Worm (Caenorhabditis elegans) whole organism, L1 larva: ENCODE results near the gene F56F10.2.

ENCODE experiments used
- C16A3.4 ChIP-seq: fragments of 150-350 bp; optimal IDR thresholded peaks from 2 replicates; lab custom pipeline; 2014; ENCODE audit warnings: missing biosample characterization, missing genetic modification characterization
- C34B4.2 ChIP-seq: sonication (generic microtip); optimal IDR thresholded peaks from 2 replicates; lab custom pipeline; 2017; ENCODE audit warnings: mild to moderate bottlenecking, missing genetic modification characterization, missing compliant biosample characterization
- Y116A8C.19 ChIP-seq: sonication (generic microtip); optimal IDR thresholded peaks from 2 replicates; lab custom pipeline; 2016; ENCODE audit warnings: missing compliant biosample characterization, missing genetic modification characterization, borderline replicate concordance
- ama-1 ChIP-seq: fragments of 150-350 bp; optimal IDR thresholded peaks from 2 replicates; lab custom pipeline; 2014
- ceh-63 ChIP-seq: fragments of 200-800 bp; sonication (Bioruptor generic); optimal IDR thresholded peaks from 2 replicates; lab custom pipeline; 2018; ENCODE audit warnings: mild to moderate bottlenecking, missing genetic modification characterization, missing compliant biosample characterization
- ceh-88 ChIP-seq: fragments of 200-800 bp; sonication (Bioruptor generic); IDR thresholded peaks from 2 replicates; pipeline ENCODE4 v1.3.6; 2022; ENCODE audit warnings: missing genetic modification characterization, missing compliant biosample characterization
- ceh-90 ChIP-seq: sonication (generic microtip); optimal IDR thresholded peaks from 2 replicates; lab custom pipeline; 2016; ENCODE audit warnings: missing genetic modification characterization, missing compliant biosample characterization
- efl-1 ChIP-seq, 4 experiments: fragments of 150-350 bp; optimal IDR thresholded peaks in 3 of 4; peaks in 1 of 4; 1 replicate in 1 of 4; 2 replicates in 3 of 4; lab custom pipeline; 2014; ENCODE audit warnings: missing biosample characterization in 2 of 4, missing genetic modification characterization in 2 of 4, missing genetic modification reagents in 2 of 4
- elt-2 ChIP-seq: sonication (generic microtip); optimal IDR thresholded peaks from 2 replicates; lab custom pipeline; 2016; ENCODE audit warnings: missing genetic modification characterization, mild to moderate bottlenecking, inconsistent platforms, missing compliant biosample characterization, missing genetic modification reagents
- elt-3 ChIP-seq, 6 experiments: fragments of 150-350 bp in 1 of 6; sonication (generic microtip); optimal IDR thresholded peaks; 2 replicates each; lab custom pipeline; 2017 to 2018; ENCODE audit warnings: missing biosample characterization in 6 of 6, missing genetic modification characterization in 6 of 6, inconsistent platforms in 1 of 6
- ets-5 ChIP-seq: fragments of 200-800 bp; sonication (Bioruptor generic); IDR thresholded peaks from 2 replicates; pipeline ENCODE4 v1.3.6; 2022; ENCODE audit warnings: missing genetic modification characterization, missing compliant biosample characterization
- fkh-10 ChIP-seq: sonication (generic microtip); optimal IDR thresholded peaks from 2 replicates; lab custom pipeline; 2017; ENCODE audit warnings: missing biosample characterization, missing genetic modification reagents, missing genetic modification characterization
- fkh-4 ChIP-seq: sonication (generic microtip); optimal IDR thresholded peaks from 2 replicates; lab custom pipeline; 2016; ENCODE audit warnings: missing compliant biosample characterization, missing genetic modification characterization, borderline replicate concordance
- fkh-8 ChIP-seq: sonication (generic microtip); optimal IDR thresholded peaks from 2 replicates; lab custom pipeline; 2016; ENCODE audit warnings: mild to moderate bottlenecking, missing genetic modification characterization, missing compliant biosample characterization
- grh-1 ChIP-seq: fragments of 200-800 bp; sonication (Bioruptor generic); IDR thresholded peaks from 2 replicates; pipeline ENCODE4 v1.3.6; 2022; ENCODE audit warnings: missing genetic modification reagents, missing genetic modification characterization, missing compliant biosample characterization
- irx-1 ChIP-seq: sonication (generic microtip); optimal IDR thresholded peaks from 2 replicates; lab custom pipeline; 2016; ENCODE audit warnings: missing genetic modification characterization, missing compliant biosample characterization
- lin-14 ChIP-seq: fragments of 200-800 bp; sonication (Bioruptor generic); optimal IDR thresholded peaks from 2 replicates; lab custom pipeline; 2018; ENCODE audit warnings: mild to moderate bottlenecking, missing genetic modification characterization, moderate library complexity, missing compliant biosample characterization
- lin-35 ChIP-seq, 2 experiments: fragments of 150-350 bp; optimal IDR thresholded peaks; 2 replicates each; lab custom pipeline; 2014; ENCODE audit warnings: missing biosample characterization in 2 of 2, missing genetic modification characterization in 2 of 2, missing genetic modification reagents in 2 of 2
- lsy-2 ChIP-seq, 2 experiments: fragments of 150-350 bp; optimal IDR thresholded peaks; 2 replicates each; lab custom pipeline; 2014; ENCODE audit warnings: missing biosample characterization in 2 of 2, missing genetic modification characterization in 2 of 2
- mab-9 ChIP-seq: fragments of 200-800 bp; sonication (Bioruptor generic); IDR thresholded peaks from 2 replicates; pipeline ENCODE4 v1.3.6; 2022; ENCODE audit warnings: missing genetic modification reagents, missing genetic modification characterization, missing compliant biosample characterization
- nhr-12 ChIP-seq: sonication (generic microtip); optimal IDR thresholded peaks from 2 replicates; lab custom pipeline; 2017; ENCODE audit warnings: missing biosample characterization, missing genetic modification characterization
- nhr-20 ChIP-seq: sonication (generic microtip); optimal IDR thresholded peaks from 2 replicates; lab custom pipeline; 2016; ENCODE audit warnings: mild to moderate bottlenecking, missing genetic modification characterization, missing compliant biosample characterization
- nhr-28 ChIP-seq: fragments of 150-350 bp; optimal IDR thresholded peaks from 2 replicates; lab custom pipeline; 2014; ENCODE audit warnings: missing biosample characterization, missing genetic modification characterization
- nhr-71 ChIP-seq: sonication (generic microtip); optimal IDR thresholded peaks from 2 replicates; lab custom pipeline; 2016; ENCODE audit warnings: mild to moderate bottlenecking, missing genetic modification characterization, moderate library complexity, missing compliant biosample characterization
- nhr-84 ChIP-seq: sonication (generic microtip); optimal IDR thresholded peaks from 2 replicates; lab custom pipeline; 2017; ENCODE audit warnings: missing biosample characterization, missing genetic modification characterization
- nhr-85 ChIP-seq: sonication (generic microtip); peaks from one replicate; lab custom pipeline; 2016; ENCODE audit warnings: missing genetic modification characterization, inconsistent platforms, missing compliant biosample characterization
- rnt-1 ChIP-seq: sonication (generic microtip); optimal IDR thresholded peaks from 2 replicates; lab custom pipeline; 2016; ENCODE audit warnings: mild to moderate bottlenecking, missing genetic modification characterization, moderate library complexity, missing compliant biosample characterization
- snu-23 ChIP-seq: sonication (generic microtip); optimal IDR thresholded peaks from 2 replicates; lab custom pipeline; 2016; ENCODE audit warnings: missing genetic modification characterization, missing compliant biosample characterization
- sptf-1 ChIP-seq: fragments of 150-350 bp; optimal IDR thresholded peaks from 2 replicates; lab custom pipeline; 2014; ENCODE audit warnings: missing biosample characterization, missing genetic modification characterization
- sup-37 ChIP-seq: fragments of 200-800 bp; sonication (Bioruptor generic); optimal IDR thresholded peaks from 2 replicates; lab custom pipeline; 2018; ENCODE audit warnings: mild to moderate bottlenecking, missing genetic modification characterization, missing compliant biosample characterization
- unc-130 ChIP-seq: fragments of 150-350 bp; optimal IDR thresholded peaks from 2 replicates; lab custom pipeline; 2017; ENCODE audit warnings: missing biosample characterization, missing genetic modification characterization, inconsistent platforms
- unc-62 ChIP-seq: fragments of 150-350 bp; optimal IDR thresholded peaks from 2 replicates; lab custom pipeline; 2014; ENCODE audit warnings: missing biosample characterization, missing genetic modification reagents, missing genetic modification characterization
- unc-86 ChIP-seq: sonication (generic microtip); optimal IDR thresholded peaks from 2 replicates; lab custom pipeline; 2016; ENCODE audit warnings: missing genetic modification characterization, missing compliant biosample characterization
- vab-15 ChIP-seq: sonication (generic microtip); optimal IDR thresholded peaks from 2 replicates; lab custom pipeline; 2017; ENCODE audit warnings: missing genotype, mild to moderate bottlenecking, missing genetic modification characterization, missing compliant biosample characterization
- xbp-1 ChIP-seq: sonication (generic microtip); optimal IDR thresholded peaks from 2 replicates; lab custom pipeline; 2016; ENCODE audit warnings: missing genetic modification characterization, missing compliant biosample characterization
- ztf-11 ChIP-seq, 2 experiments: sonication (generic microtip); optimal IDR thresholded peaks; 2 replicates each; lab custom pipeline; 2016 to 2017; ENCODE audit warnings: missing genetic modification characterization in 2 of 2, missing biosample characterization in 1 of 2, missing compliant biosample characterization in 1 of 2

Gene F56F10.2

ce11 chrX:812264-812663 lies 47.2 kb upstream of the F56F10.2 start (continued):
- TF ChIP-seq rnt-1 (peak; percentile 59), nhr-85 (tag; lab: Kevin White, UChicago) (no peak), vab-15 (tag; lab: Kevin White, UChicago) (no peak), elt-3 (tag; optimal IDR thresholded peaks at IDR 0.05; lab: Kevin White, UChicago) (no peak), ceh-90 (no peak), Y116A8C.19 (tag; lab: Kevin White, UChicago) (no peak), nhr-28 (tag; lab: Kevin White, UChicago) (no peak)

- TF ChIP-seq unc-86 (tag; lab: Kevin White, UChicago), result no peak
- TF ChIP-seq nhr-28 (tag; lab: Kevin White, UChicago), result no peak
- TF ChIP-seq sptf-1 (tag; lab: Kevin White, UChicago), result no peak
- TF ChIP-seq nhr-12 (tag; lab: Kevin White, UChicago), result no peak
- TF ChIP-seq unc-62 (GFP tag; lab: Kevin White, UChicago), result no peak
These were observed 46.4 kb upstream of the F56F10.2 start, which contains the start of gene F25E2.3 for ce11 chrX:813063-813462. Gene F25E2.3, minus strand, starts transcription at chrX:813163.

ce11 chrX:815929-816328 lies 43.5 kb upstream of the F56F10.2 start, which contains the start of gene ifd-2:
Gene ifd-2, minus strand, starts transcription at chrX:815929.
- TF ChIP-seq efl-1 (optimal IDR thresholded peaks at IDR 0.05; lab: Kevin White, UChicago) (no peak), efl-1 (GFP tag; optimal IDR thresholded peaks at IDR 0.05 in 1 of 2; lab: Kevin White, UChicago) (peak in 1 of 2 experiments; percentile 7), lsy-2 (tag; optimal IDR thresholded peaks at IDR 0.05; lab: Kevin White, UChicago) (no peak), snu-23 (GFP tag; lab: Kevin White, UChicago) (no peak), rnt-1 (no peak), elt-2 (tag; lab: Kevin White, UChicago) (peak; percentile 51)

ce11 chrX:817984-818383 lies 41.4 kb upstream of the F56F10.2 start:
- TF ChIP-seq nhr-85 (tag; lab: Kevin White, UChicago), result no peak
- TF ChIP-seq grh-1 (GFP tag; lab: Robert Waterston, UW), result no peak
- no peak for TF ChIP-seq unc-130 (tag; lab: Kevin White, UChicago)
- no peak for TF ChIP-seq nhr-12 (tag; lab: Kevin White, UChicago)

- TF ChIP-seq ets-5, result no peak
- no peak for TF ChIP-seq ceh-88
- no peak for TF ChIP-seq irx-1 (tag; lab: Kevin White, UChicago)
- no peak for TF ChIP-seq ceh-63
- TF ChIP-seq nhr-71 (tag; lab: Kevin White, UChicago), result no peak
- TF ChIP-seq fkh-10 (GFP tag; lab: Kevin White, UChicago), result no peak
- no peak for TF ChIP-seq C16A3.4 (tag; lab: Kevin White, UChicago)
- TF ChIP-seq lin-35 (GFP tag; optimal IDR thresholded peaks at IDR 0.05; lab: Kevin White, UChicago), result peak in 1 of 2 experiments; percentile 30
- no peak for TF ChIP-seq nhr-84
- TF ChIP-seq nhr-28 (tag; lab: Kevin White, UChicago), result no peak
- no peak for TF ChIP-seq C34B4.2 (tag; lab: Kevin White, UChicago)
- TF ChIP-seq sup-37 (GFP tag; lab: Kevin White, UChicago), result no peak
- TF ChIP-seq fkh-4, result no peak
- no peak for TF ChIP-seq lin-14 (GFP tag; lab: Kevin White, UChicago)
- TF ChIP-seq ama-1 (lab: Kevin White, UChicago), result no peak
- TF ChIP-seq snu-23 (GFP tag; lab: Kevin White, UChicago), result no peak
- TF ChIP-seq ztf-11 (tag; optimal IDR thresholded peaks at IDR 0.05; lab: Kevin White, UChicago), result no peak
- TF ChIP-seq elt-2 (tag; lab: Kevin White, UChicago), result peak; percentile 15
These were observed 35.7 kb upstream of the F56F10.2 start for ce11 chrX:823736-824135.

ce11 chrX:825375-825774 lies 34.0 kb upstream of the F56F10.2 start, which contains the start of gene daf-3:
Gene daf-3, minus strand, starts transcription at chrX:825475.
- no peak for TF ChIP-seq nhr-84
- TF ChIP-seq xbp-1 (tag; lab: Kevin White, UChicago), result no peak
- no peak for TF ChIP-seq mab-9 (GFP tag; lab: Robert Waterston, UW)
- no peak for TF ChIP-seq fkh-8 (tag; lab: Kevin White, UChicago)
- no peak for TF ChIP-seq Y116A8C.19 (tag; lab: Kevin White, UChicago)
- no peak for TF ChIP-seq ets-5
- no peak for TF ChIP-seq ceh-88
- no peak for TF ChIP-seq nhr-20 (tag; lab: Kevin White, UChicago)
- no peak for TF ChIP-seq unc-130 (tag; lab: Kevin White, UChicago)
